Fruit fly (Drosophila melanogaster): ENCODE results near the gene CG14314.

dm6 chr3R:18228713-18229222 lies 12.8 kb downstream of the CG14314 start:
- TF ChIP-seq CTCF (optimal IDR thresholded peaks at IDR 0.05) (no peak), CG8478 (optimal IDR thresholded peaks at IDR 0.05) (no peak)

All from S2 (cell line).